Worm (Caenorhabditis elegans) whole organism, L3 larva: Measurements from ENCODE around the gene T07E3.4.

Experiments used
- R02D3.7 ChIP-seq: fragments of 150-350 bp; optimal IDR thresholded peaks from 2 replicates; lab custom pipeline; 2014; ENCODE audit warnings: missing biosample characterization, missing genetic modification characterization
- ZK546.5 ChIP-seq: sonication (generic microtip); optimal IDR thresholded peaks from 2 replicates; lab custom pipeline; 2017; ENCODE audit warnings: missing biosample characterization, missing genetic modification characterization
- aly-2 ChIP-seq: fragments of 150-350 bp; optimal IDR thresholded peaks from 2 replicates; lab custom pipeline; 2014; ENCODE audit warnings: missing biosample characterization, missing genetic modification characterization
- ama-1 ChIP-seq: fragments of 150-350 bp; optimal IDR thresholded peaks from 2 replicates; lab custom pipeline; 2018
- ceh-16 ChIP-seq: sonication (generic microtip); optimal IDR thresholded peaks from 2 replicates; lab custom pipeline; 2017; ENCODE audit warnings: missing biosample characterization, missing genetic modification characterization
- ceh-28 ChIP-seq: fragments of 150-350 bp; optimal IDR thresholded peaks from 2 replicates; lab custom pipeline; 2014; ENCODE audit warnings: missing biosample characterization, missing genetic modification reagents, missing genetic modification characterization
- ceh-82 ChIP-seq: fragments of 150-350 bp; optimal IDR thresholded peaks from 2 replicates; lab custom pipeline; 2014; ENCODE audit warnings: missing biosample characterization, missing genetic modification characterization
- ceh-9 ChIP-seq: sonication (generic microtip); optimal IDR thresholded peaks from 2 replicates; lab custom pipeline; 2018; ENCODE audit warnings: missing biosample characterization, missing genetic modification characterization
- daf-12 ChIP-seq: fragments of 150-350 bp; optimal IDR thresholded peaks from 2 replicates; lab custom pipeline; 2014; ENCODE audit warnings: missing biosample characterization, missing genetic modification reagents, missing genetic modification characterization
- egl-27 ChIP-seq: sonication (generic microtip); optimal IDR thresholded peaks from 4 replicates; lab custom pipeline; 2017; ENCODE audit warnings: missing biosample characterization, missing genetic modification reagents, missing genetic modification characterization
- egl-5 ChIP-seq: fragments of 150-350 bp; optimal IDR thresholded peaks from 2 replicates; lab custom pipeline; 2017; ENCODE audit warnings: missing biosample characterization, missing genetic modification reagents, missing genetic modification characterization, inconsistent platforms
- elt-1 ChIP-seq: fragments of 150-350 bp; optimal IDR thresholded peaks from 2 replicates; lab custom pipeline; 2014; ENCODE audit warnings: missing biosample characterization, missing genetic modification characterization
- elt-2 ChIP-seq: sonication (generic microtip); optimal IDR thresholded peaks from 2 replicates; lab custom pipeline; 2016; ENCODE audit warnings: missing genetic modification reagents, mild to moderate bottlenecking, missing genetic modification characterization, missing compliant biosample characterization
- elt-3 ChIP-seq, 3 experiments: fragments of 150-350 bp in 1 of 3; sonication (generic microtip) in 2 of 3; optimal IDR thresholded peaks; 2 replicates in 2 of 3; 4 replicates in 1 of 3; lab custom pipeline; 2014 to 2017; ENCODE audit warnings: missing biosample characterization in 3 of 3, missing genetic modification characterization in 3 of 3
- eor-1 ChIP-seq, 2 experiments: fragments of 150-350 bp; optimal IDR thresholded peaks; 2 replicates each; lab custom pipeline; 2014 to 2018; ENCODE audit warnings: missing biosample characterization in 2 of 2, missing genetic modification characterization in 2 of 2
- fkh-10 ChIP-seq: sonication (generic microtip); optimal IDR thresholded peaks from 2 replicates; lab custom pipeline; 2017; ENCODE audit warnings: missing biosample characterization, missing genetic modification reagents, missing genetic modification characterization
- fkh-2 ChIP-seq: fragments of 150-350 bp; optimal IDR thresholded peaks from 2 replicates; lab custom pipeline; 2014; ENCODE audit warnings: missing biosample characterization, missing genetic modification reagents, missing genetic modification characterization
- fos-1 ChIP-seq: fragments of 150-350 bp; optimal IDR thresholded peaks from 2 replicates; lab custom pipeline; 2014; ENCODE audit warnings: missing biosample characterization, missing genetic modification characterization
- hmg-11 ChIP-seq: sonication (generic microtip); optimal IDR thresholded peaks from 2 replicates; lab custom pipeline; 2016; ENCODE audit warnings: missing genetic modification characterization, missing compliant biosample characterization
- jun-1 ChIP-seq: fragments of 150-350 bp; optimal IDR thresholded peaks from 2 replicates; lab custom pipeline; 2014; ENCODE audit warnings: missing biosample characterization, missing genetic modification reagents, missing genetic modification characterization
- lin-15B ChIP-seq: fragments of 150-350 bp; optimal IDR thresholded peaks from 2 replicates; lab custom pipeline; 2014; ENCODE audit warnings: missing biosample characterization, missing genetic modification characterization
- lin-39 ChIP-seq: fragments of 150-350 bp; optimal IDR thresholded peaks from 2 replicates; lab custom pipeline; 2018; ENCODE audit warnings: missing biosample characterization, missing genetic modification reagents, missing genetic modification characterization
- lsy-12 ChIP-seq: sonication (generic microtip); optimal IDR thresholded peaks from 2 replicates; lab custom pipeline; 2016; ENCODE audit warnings: mild to moderate bottlenecking, missing genetic modification characterization, missing compliant biosample characterization
- mdl-1 ChIP-seq: fragments of 150-350 bp; optimal IDR thresholded peaks from 2 replicates; lab custom pipeline; 2014; ENCODE audit warnings: missing biosample characterization, missing genetic modification characterization
- mml-1 ChIP-seq: fragments of 150-350 bp; sonication (generic microtip); optimal IDR thresholded peaks from 3 replicates; lab custom pipeline; 2014; ENCODE audit warnings: missing biosample characterization, missing genetic modification characterization
- nfya-1 ChIP-seq: sonication (generic microtip); optimal IDR thresholded peaks from 2 replicates; lab custom pipeline; 2017; ENCODE audit warnings: missing genetic modification characterization, mild to moderate bottlenecking, missing compliant biosample characterization, antibody characterized with exemption, moderate library complexity; ENCODE audit not compliant: insufficient read depth
- nhr-11 ChIP-seq: fragments of 150-350 bp; optimal IDR thresholded peaks from 2 replicates; lab custom pipeline; 2014; ENCODE audit warnings: missing biosample characterization, missing genetic modification characterization
- nhr-12 ChIP-seq: fragments of 150-350 bp; optimal IDR thresholded peaks from 2 replicates; lab custom pipeline; 2014; ENCODE audit warnings: missing biosample characterization, missing genetic modification characterization
- nhr-23 ChIP-seq: fragments of 150-350 bp; optimal IDR thresholded peaks from 2 replicates; lab custom pipeline; 2014; ENCODE audit warnings: missing biosample characterization, missing genetic modification reagents, missing genetic modification characterization
- nhr-237 ChIP-seq: fragments of 150-350 bp; optimal IDR thresholded peaks from 2 replicates; lab custom pipeline; 2014; ENCODE audit warnings: missing biosample characterization, missing genetic modification characterization
- nhr-25 ChIP-seq: sonication (generic microtip); optimal IDR thresholded peaks from 2 replicates; lab custom pipeline; 2017; ENCODE audit warnings: missing biosample characterization, missing genetic modification characterization
- nhr-28 ChIP-seq: fragments of 150-350 bp; optimal IDR thresholded peaks from 2 replicates; lab custom pipeline; 2014; ENCODE audit warnings: missing biosample characterization, missing genetic modification characterization
- nhr-43 ChIP-seq: sonication (generic microtip); optimal IDR thresholded peaks from 2 replicates; lab custom pipeline; 2016; ENCODE audit warnings: mild to moderate bottlenecking, missing genetic modification characterization, missing compliant biosample characterization; ENCODE audit not compliant: poor library complexity, severe bottlenecking
- nhr-67 ChIP-seq: fragments of 150-350 bp; optimal IDR thresholded peaks from 2 replicates; lab custom pipeline; 2014; ENCODE audit warnings: missing biosample characterization, missing genetic modification characterization
- nhr-76 ChIP-seq: fragments of 150-350 bp; sonication (generic microtip); optimal IDR thresholded peaks from 5 replicates; lab custom pipeline; 2014; ENCODE audit warnings: missing biosample characterization, missing genetic modification characterization
- nhr-77 ChIP-seq: fragments of 150-350 bp; optimal IDR thresholded peaks from 2 replicates; lab custom pipeline; 2014; ENCODE audit warnings: missing biosample characterization, missing genetic modification characterization
- pha-4 ChIP-seq: fragments of 150-350 bp; optimal IDR thresholded peaks from 2 replicates; lab custom pipeline; 2014; ENCODE audit warnings: missing biosample characterization, missing genetic modification reagents, missing genetic modification characterization
- pqm-1 ChIP-seq: fragments of 150-350 bp; optimal IDR thresholded peaks from 2 replicates; lab custom pipeline; 2017; ENCODE audit warnings: missing biosample characterization, missing genetic modification characterization, inconsistent platforms
- sea-2 ChIP-seq: fragments of 150-350 bp; sonication (generic microtip); optimal IDR thresholded peaks from 4 replicates; lab custom pipeline; 2014; ENCODE audit warnings: missing biosample characterization, missing genetic modification reagents, missing genetic modification characterization
- skn-1 ChIP-seq: fragments of 150-350 bp; optimal IDR thresholded peaks from 2 replicates; lab custom pipeline; 2014; ENCODE audit warnings: missing biosample characterization, missing genetic modification characterization
- snpc-4 ChIP-seq: fragments of 150-350 bp; optimal IDR thresholded peaks from 2 replicates; lab custom pipeline; 2014; ENCODE audit warnings: missing biosample characterization, missing genetic modification characterization
- tbx-2 ChIP-seq: sonication (generic microtip); optimal IDR thresholded peaks from 2 replicates; lab custom pipeline; 2016; ENCODE audit warnings: mild to moderate bottlenecking, missing genetic modification characterization, missing compliant biosample characterization
- unc-39 ChIP-seq: sonication (generic microtip); optimal IDR thresholded peaks from 4 replicates; lab custom pipeline; 2017; ENCODE audit warnings: missing biosample characterization, missing genetic modification characterization
- unc-62 ChIP-seq: fragments of 150-350 bp; sonication (generic microtip); optimal IDR thresholded peaks from 4 replicates; lab custom pipeline; 2014; ENCODE audit warnings: missing biosample characterization, missing genetic modification reagents, missing genetic modification characterization
- zag-1 ChIP-seq: fragments of 150-350 bp; optimal IDR thresholded peaks from 2 replicates; lab custom pipeline; 2014; ENCODE audit warnings: missing biosample characterization, missing genetic modification characterization
- ztf-11 ChIP-seq: fragments of 150-350 bp; optimal IDR thresholded peaks from 2 replicates; lab custom pipeline; 2014; ENCODE audit warnings: missing biosample characterization, missing genetic modification characterization
- ztf-4 ChIP-seq: fragments of 150-350 bp; optimal IDR thresholded peaks from 2 replicates; lab custom pipeline; 2014; ENCODE audit warnings: missing biosample characterization, missing genetic modification characterization

T07E3.4 gene

ce11 chrIII:6897587-6898064 lies at the start of gene T07E3.4:
T07E3.4 (plus strand) TSS chrIII:6898014.
- TF ChIP-seq tbx-2 (tag; lab: Kevin White, UChicago) (peak; percentile 25), ztf-11 (tag; lab: Kevin White, UChicago) (no peak), unc-39 (tag; lab: Kevin White, UChicago) (no peak), snpc-4 (tag; lab: Kevin White, UChicago) (no peak), pqm-1 (tag; lab: Kevin White, UChicago) (peak; percentile 65), jun-1 (tag; lab: Kevin White, UChicago) (peak; percentile 63), eor-1 (tag; optimal IDR thresholded peaks at IDR 0.05; lab: Kevin White, UChicago) (no peak), egl-27 (tag; lab: Kevin White, UChicago) (peak; percentile 24), elt-2 (peak; percentile 54), nhr-43 (tag; lab: Kevin White, UChicago) (peak; percentile 68), daf-12 (tag; lab: Kevin White, UChicago) (no peak), skn-1 (tag; lab: Kevin White, UChicago) (no peak), unc-62 (GFP tag; lab: Kevin White, UChicago) (no peak), fkh-2 (tag; lab: Kevin White, UChicago) (no peak), elt-1 (tag; lab: Kevin White, UChicago) (no peak), ceh-82 (tag; lab: Kevin White, UChicago) (no peak), nhr-76 (no peak), nhr-12 (no peak), elt-3 (tag; optimal IDR thresholded peaks at IDR 0.05; lab: Kevin White, UChicago) (no peak), R02D3.7 (tag; lab: Kevin White, UChicago) (no peak), fos-1 (peak; percentile 34), lin-15B (tag; lab: Kevin White, UChicago) (peak; percentile 38), nhr-23 (tag; lab: Kevin White, UChicago) (peak; percentile 90), nhr-25 (peak; percentile 82), nfya-1 (tag; lab: Kevin White, UChicago) (peak; percentile 88), mdl-1 (tag; lab: Kevin White, UChicago) (no peak), nhr-28 (tag; lab: Kevin White, UChicago) (no peak), nhr-77 (tag; lab: Kevin White, UChicago) (no peak), fkh-10 (GFP tag; lab: Kevin White, UChicago) (no peak), aly-2 (no peak), ama-1 (lab: Kevin White, UChicago) (no peak), ceh-9 (tag; lab: Kevin White, UChicago) (no peak), pha-4 (tag; lab: Kevin White, UChicago) (peak; percentile 44), ceh-28 (tag; lab: Kevin White, UChicago) (peak; percentile 47), hmg-11 (tag; lab: Kevin White, UChicago) (peak; percentile 77), zag-1 (tag; lab: Kevin White, UChicago) (no peak), lsy-12 (tag; lab: Kevin White, UChicago) (no peak), nhr-237 (tag; lab: Kevin White, UChicago) (no peak), nhr-67 (tag; lab: Kevin White, UChicago) (no peak), sea-2 (GFP tag; lab: Kevin White, UChicago) (no peak), ceh-16 (tag; lab: Kevin White, UChicago) (no peak), lin-39 (tag; lab: Kevin White, UChicago) (peak; percentile 78), mml-1 (peak; percentile 96), egl-5 (tag; lab: Kevin White, UChicago) (no peak), nhr-11 (tag; lab: Kevin White, UChicago) (peak; percentile 58), ZK546.5 (tag; lab: Kevin White, UChicago) (no peak), ztf-4 (no peak)
- TF ChIP-seq, all 47 proteins: peak for 17
